Worm (Caenorhabditis elegans) whole organism, midembryonic: ENCODE data around the gene C18D11.6.

ENCODE experiments used
- T22C8.4 ChIP-seq: fragments of 200-800 bp; sonication (Bioruptor generic); IDR thresholded peaks from 2 replicates; pipeline ENCODE4 v1.3.6; 2022; ENCODE audit warnings: missing genetic modification characterization, missing compliant biosample characterization
- cog-1 ChIP-seq: sonication (generic microtip); optimal IDR thresholded peaks from 2 replicates; lab custom pipeline; 2016; ENCODE audit warnings: missing genetic modification characterization, missing compliant biosample characterization
- flt-1 ChIP-seq: fragments of 200-800 bp; sonication (Bioruptor generic); IDR thresholded peaks from 2 replicates; pipeline ENCODE4 v1.3.6; 2022; ENCODE audit warnings: missing genetic modification characterization, missing compliant biosample characterization
- med-1 ChIP-seq: sonication (generic microtip); optimal IDR thresholded peaks from 2 replicates; lab custom pipeline; 2017; ENCODE audit warnings: missing genetic modification characterization, mild to moderate bottlenecking, missing compliant biosample characterization, antibody characterized with exemption, missing genetic modification reagents; ENCODE audit not compliant: insufficient read depth
- ref-1 ChIP-seq: fragments of 200-800 bp; sonication (Bioruptor generic); conservative IDR thresholded peaks from 2 replicates; pipeline ENCODE4 v1.3.6; 2022; ENCODE audit warnings: missing genetic modification reagents, missing genetic modification characterization, missing compliant biosample characterization
- tab-1 ChIP-seq: fragments of 200-800 bp; sonication (Bioruptor generic); IDR thresholded peaks from 2 replicates; pipeline ENCODE4 v1.3.6; 2022; ENCODE audit warnings: missing genetic modification characterization, missing compliant biosample characterization
- ztf-23 ChIP-seq: fragments of 200-800 bp; sonication (Bioruptor generic); IDR thresholded peaks from 2 replicates; pipeline ENCODE4 v1.3.6; 2022; ENCODE audit warnings: missing genetic modification reagents, missing genetic modification characterization, missing compliant biosample characterization
- ztf-29 ChIP-seq: fragments of 200-800 bp; sonication (Bioruptor generic); IDR thresholded peaks from 2 replicates; pipeline ENCODE4 v1.3.6; 2022; ENCODE audit warnings: missing genetic modification reagents, missing genetic modification characterization, missing compliant biosample characterization

ce11 chrIII:11826118-11826517, 15.8 kb downstream of the C18D11.6 start, which contains the start of gene rsp-8:
- TF ChIP-seq flt-1, result no peak
- TF ChIP-seq T22C8.4 (GFP tag; lab: Robert Waterston, UW), result no peak
- TF ChIP-seq ztf-23 (GFP tag; lab: Robert Waterston, UW), result no peak
- no peak for TF ChIP-seq med-1
- no peak for TF ChIP-seq ref-1 (GFP tag; lab: Robert Waterston, UW)
- no peak for TF ChIP-seq cog-1 (tag; lab: Kevin White, UChicago)
- TF ChIP-seq tab-1 (GFP tag; lab: Robert Waterston, UW), result no peak
- no peak for TF ChIP-seq ztf-29 (GFP tag; lab: Robert Waterston, UW)
